Worm (Caenorhabditis elegans): ENCODE results near the gene mcm-10.
A peak's percentile ranks its signal among the peaks of the same experiment; 100 is the strongest.

Gene mcm-10

ce11 chrIII:11270795-11271194 is 46.6 kb upstream of the mcm-10 start, which contains the start of gene obr-1:
Gene obr-1 (minus strand): TSS chrIII:11270895.
- TF ChIP-seq fkh-8 (tag; optimal IDR thresholded peaks at IDR 0.05) (no peak), lin-14 (GFP tag; optimal IDR thresholded peaks at IDR 0.05) (no peak), nhr-237 (tag; optimal IDR thresholded peaks at IDR 0.05) (no peak), zip-4 (GFP tag; optimal IDR thresholded peaks at IDR 0.05) (no peak)

- TF ChIP-seq lin-35 (GFP tag; optimal IDR thresholded peaks at IDR 0.05) (no peak), efl-1 (optimal IDR thresholded peaks at IDR 0.05) (no peak), efl-1 (GFP tag; optimal IDR thresholded peaks at IDR 0.05 in 1 of 2) (peak in 1 of 2 experiments; percentile 24)
These were observed 42.7 kb upstream of the mcm-10 start, which contains the start of gene Y47D3A.20 for ce11 chrIII:11274590-11275116. Gene Y47D3A.20 (plus strand): TSS chrIII:11275066.

ce11 chrIII:11278817-11279216 is 38.6 kb upstream of the mcm-10 start, which contains the start of gene Y47D3A.21:
Gene Y47D3A.21 (minus strand): TSS chrIII:11278917.
- TF ChIP-seq efl-1 (optimal IDR thresholded peaks at IDR 0.05) = no peak
- TF ChIP-seq efl-1 (GFP tag; optimal IDR thresholded peaks at IDR 0.05 in 1 of 2) = peak in 1 of 2 experiments; percentile 21
- no peak for TF ChIP-seq sox-4 (tag; optimal IDR thresholded peaks at IDR 0.05)

DNA sequence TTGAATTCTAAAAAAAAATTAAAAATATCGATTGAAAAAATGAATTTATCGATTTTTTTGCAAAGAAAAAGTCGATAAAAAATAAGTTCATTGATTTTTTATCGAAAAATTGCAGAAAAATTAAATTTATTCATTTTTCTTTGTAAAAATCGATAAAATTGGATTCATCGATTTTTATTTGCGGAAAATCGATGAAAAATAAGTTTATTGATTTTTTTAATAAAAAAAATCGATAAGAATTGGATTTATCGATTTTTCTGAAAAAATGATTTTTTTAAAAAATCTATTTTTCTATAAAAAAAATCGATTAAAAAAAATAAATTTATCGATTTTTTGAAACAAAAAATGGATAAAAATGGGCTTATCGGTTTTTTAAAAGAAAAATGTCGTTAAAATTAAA is 37.4 kb upstream of the mcm-10 start:
- TF ChIP-seq F16B12.6 (tag; optimal IDR thresholded peaks at IDR 0.05) (no peak), fkh-4 (tag; optimal IDR thresholded peaks at IDR 0.05; ENCODE audit: borderline replicate concordance) (no peak)

ce11 chrIII:11283648-11284047 is 33.7 kb upstream of the mcm-10 start:
- TF ChIP-seq dpl-1 (GFP tag; optimal IDR thresholded peaks at IDR 0.05) (peak in 1 of 3 experiments; percentile 54), efl-1 (optimal IDR thresholded peaks at IDR 0.05) (peak; percentile 49 to 58), efl-1 (GFP tag; optimal IDR thresholded peaks at IDR 0.05 in 1 of 2) (peak; percentile 46 to 95), lin-35 (GFP tag; optimal IDR thresholded peaks at IDR 0.05) (peak in 1 of 2 experiments; percentile 39), lsy-2 (tag; optimal IDR thresholded peaks at IDR 0.05) (no peak)

ce11 chrIII:11286069-11286468 is 31.3 kb upstream of the mcm-10 start:
- TF ChIP-seq mep-1 (tag; optimal IDR thresholded peaks at IDR 0.05) = peak; percentile 18
- peak; percentile 19; the same call in 1 of the 2 replicates for TF ChIP-seq mab-9 (GFP tag; IDR thresholded peaks at IDR 0.05)
- no peak for TF ChIP-seq sup-37 (GFP tag; optimal IDR thresholded peaks at IDR 0.05)
- TF ChIP-seq ceh-88 (GFP tag; IDR thresholded peaks at IDR 0.05) = no peak
- peak; percentile 65 for TF ChIP-seq unc-98 (GFP tag; IDR thresholded peaks at IDR 0.05)
- TF ChIP-seq unc-30 (tag; optimal IDR thresholded peaks at IDR 0.05) = no peak
- no peak for TF ChIP-seq unc-62 (GFP tag; optimal IDR thresholded peaks at IDR 0.05)
- no peak for TF ChIP-seq nhr-237 (tag; optimal IDR thresholded peaks at IDR 0.05)
- no peak for TF ChIP-seq pag-3 (tag; optimal IDR thresholded peaks at IDR 0.05; ENCODE audit: borderline replicate concordance, insufficient read depth)
- no peak for TF ChIP-seq nhr-76 (tag; optimal IDR thresholded peaks at IDR 0.05)
- peak in 1 of 2 experiments; percentile 67 for TF ChIP-seq ztf-11 (tag; optimal IDR thresholded peaks at IDR 0.05)
- no peak for TF ChIP-seq efl-3 (GFP tag; optimal IDR thresholded peaks at IDR 0.05)
- peak; percentile 62 to 90 for TF ChIP-seq efl-1 (optimal IDR thresholded peaks at IDR 0.05)
- TF ChIP-seq efl-1 (GFP tag; optimal IDR thresholded peaks at IDR 0.05 in 1 of 2) = peak; percentile 91 to 98
- no peak for TF ChIP-seq nhr-12 (tag; optimal IDR thresholded peaks at IDR 0.05)
- TF ChIP-seq nhr-11 (tag; optimal IDR thresholded peaks at IDR 0.05) = no peak
- no peak for TF ChIP-seq aha-1 (tag; optimal IDR thresholded peaks at IDR 0.05)
- no peak for TF ChIP-seq Y116A8C.19 (tag; optimal IDR thresholded peaks at IDR 0.05; ENCODE audit: borderline replicate concordance)
- no peak for TF ChIP-seq ama-1 (optimal IDR thresholded peaks at IDR 0.05)
- TF ChIP-seq rnt-1 (tag; optimal IDR thresholded peaks at IDR 0.05) = no peak
- no peak for TF ChIP-seq swsn-7 (tag; optimal IDR thresholded peaks at IDR 0.05)
- no peak for TF ChIP-seq C16A3.4 (tag; optimal IDR thresholded peaks at IDR 0.05)
- TF ChIP-seq ets-5 (GFP tag; IDR thresholded peaks at IDR 0.05) = no peak
- TF ChIP-seq ces-1 (GFP tag; optimal IDR thresholded peaks at IDR 0.05) = no peak
- no peak for TF ChIP-seq elt-2 (tag; optimal IDR thresholded peaks at IDR 0.05)
- TF ChIP-seq aly-2 (tag; optimal IDR thresholded peaks at IDR 0.05) = no peak
- no peak for TF ChIP-seq fos-1 (tag; optimal IDR thresholded peaks at IDR 0.05)
- no peak for TF ChIP-seq nhr-77 (tag; optimal IDR thresholded peaks at IDR 0.05)
- peak; percentile 16 for TF ChIP-seq unc-86 (tag; optimal IDR thresholded peaks at IDR 0.05)
- no peak for TF ChIP-seq lin-13 (GFP tag; optimal IDR thresholded peaks at IDR 0.05)
- no peak for TF ChIP-seq zag-1 (tag; optimal IDR thresholded peaks at IDR 0.05)
- TF ChIP-seq lin-15B (tag; optimal IDR thresholded peaks at IDR 0.05) = peak; percentile 11
- peak; percentile 88 for TF ChIP-seq ceh-90 (tag; optimal IDR thresholded peaks at IDR 0.05)

Data from whole organism, L1 larva.